Fruit fly (Drosophila melanogaster): ENCODE data around the gene CG5880.

The CG5880 gene

dm6 chr3R:27152129-27152968, 35.8 kb downstream of the CG5880 start (continued):
- peak; percentile 29 for TF ChIP-seq shn (GFP tag; optimal IDR thresholded peaks at IDR 0.05)
- peak; percentile 25; the same call in 1 of the 2 replicates for TF ChIP-seq Xrp1 (GFP tag; IDR thresholded peaks at IDR 0.05)
- no peak for TF ChIP-seq CG4282 (GFP tag; optimal IDR thresholded peaks at IDR 0.05)
- no peak for TF ChIP-seq Trl (optimal IDR thresholded peaks at IDR 0.05)
- TF ChIP-seq Trl (GFP tag; optimal IDR thresholded peaks at IDR 0.05): no peak
- peak; percentile 24 for TF ChIP-seq CG30403 (GFP tag; optimal IDR thresholded peaks at IDR 0.05)
- no peak for TF ChIP-seq CG3838 (GFP tag; optimal IDR thresholded peaks at IDR 0.05)
- TF ChIP-seq NC2β (GFP tag; optimal IDR thresholded peaks at IDR 0.05): no peak
- no peak for TF ChIP-seq Spps (tag; optimal IDR thresholded peaks at IDR 0.05)
- peak; percentile 21; the same call in 1 of the 2 replicates for TF ChIP-seq Drgx (GFP tag; IDR thresholded peaks at IDR 0.05)
- no peak for TF ChIP-seq CG7987 (GFP tag; optimal IDR thresholded peaks at IDR 0.05)
- TF ChIP-seq CG8290 (GFP tag; optimal IDR thresholded peaks at IDR 0.05): no peak
- peak in 1 of 2 experiments; percentile 61 for TF ChIP-seq CG8290 (tag; optimal IDR thresholded peaks at IDR 0.05)
- peak; percentile 4 for TF ChIP-seq zen (tag; optimal IDR thresholded peaks at IDR 0.05)
- no peak for TF ChIP-seq CG10543 (GFP tag; optimal IDR thresholded peaks at IDR 0.05)
- TF ChIP-seq CG6791 (GFP tag; IDR thresholded peaks at IDR 0.05; ENCODE audit: partially characterized antibody): no peak
- peak; percentile 54; the same call in 2 of the 3 replicates for TF ChIP-seq CG11695 (GFP tag; IDR thresholded peaks at IDR 0.05)
- no peak for TF ChIP-seq CG13894 (tag; optimal IDR thresholded peaks at IDR 0.05)
- TF ChIP-seq slp2 (GFP tag; optimal IDR thresholded peaks at IDR 0.05): no peak
- TF ChIP-seq vfl (GFP tag; optimal IDR thresholded peaks at IDR 0.05): no peak
- TF ChIP-seq Hand (GFP tag; optimal IDR thresholded peaks at IDR 0.05): no peak
- no peak for TF ChIP-seq wor (GFP tag; IDR thresholded peaks at IDR 0.05)
- peak; percentile 45 for TF ChIP-seq kah (GFP tag; optimal IDR thresholded peaks at IDR 0.05)
- TF ChIP-seq ems (GFP tag; optimal IDR thresholded peaks at IDR 0.05): no peak
- no peak for TF ChIP-seq CrebB (tag; optimal IDR thresholded peaks at IDR 0.05)
- TF ChIP-seq Hr39 (optimal IDR thresholded peaks at IDR 0.05): no peak
- no peak for TF ChIP-seq exex (tag; optimal IDR thresholded peaks at IDR 0.05)
- TF ChIP-seq CG7556 (GFP tag; optimal IDR thresholded peaks at IDR 0.05): peak; percentile 57
- no peak for TF ChIP-seq her (GFP tag; optimal IDR thresholded peaks at IDR 0.05)
- no peak for TF ChIP-seq Atf6 (GFP tag; IDR thresholded peaks at IDR 0.05)
- TF ChIP-seq Dek (tag; optimal IDR thresholded peaks at IDR 0.05): peak; percentile 16
- TF ChIP-seq Antp (GFP tag; optimal IDR thresholded peaks at IDR 0.05): no peak
- no peak for TF ChIP-seq gsb (GFP tag; IDR thresholded peaks at IDR 0.05)
- TF ChIP-seq scrt (GFP tag; optimal IDR thresholded peaks at IDR 0.05): no peak
- TF ChIP-seq CG7745 (tag; optimal IDR thresholded peaks at IDR 0.05): no peak
- peak; percentile 51; the same call in 1 of the 2 replicates for TF ChIP-seq sob (GFP tag; IDR thresholded peaks at IDR 0.05)
- no peak for TF ChIP-seq wdn (GFP tag; IDR thresholded peaks at IDR 0.05)
- no peak for TF ChIP-seq CG15073 (GFP tag; optimal IDR thresholded peaks at IDR 0.05)
- TF ChIP-seq CG7786 (GFP tag; optimal IDR thresholded peaks at IDR 0.05): peak; percentile 45
- TF ChIP-seq gfzf (GFP tag; optimal IDR thresholded peaks at IDR 0.05): no peak
- TF ChIP-seq seq (GFP tag; IDR thresholded peaks at IDR 0.05): no peak
- no peak for TF ChIP-seq CG3065 (GFP tag; optimal IDR thresholded peaks at IDR 0.05)
- TF ChIP-seq p53 (GFP tag; optimal IDR thresholded peaks at IDR 0.05): no peak
- peak; percentile 53 for TF ChIP-seq bcd (GFP tag; optimal IDR thresholded peaks at IDR 0.05)
- TF ChIP-seq CG10979 (tag; optimal IDR thresholded peaks at IDR 0.05): peak; percentile 40
- TF ChIP-seq CG32532 (GFP tag; IDR thresholded peaks at IDR 0.05): peak; percentile 50
- peak; percentile 43 for TF ChIP-seq CG9437 (GFP tag; optimal IDR thresholded peaks at IDR 0.05)
- TF ChIP-seq yki (optimal IDR thresholded peaks at IDR 0.05): no peak
- no peak for TF ChIP-seq CG11560 (tag; IDR thresholded peaks at IDR 0.05)
- 0 out of 2 replicates have a peak, but pooled peaks have one; percentile 13 for TF ChIP-seq danr (GFP tag; IDR thresholded peaks at IDR 0.05)
- no peak for TF ChIP-seq CG33213 (GFP tag; optimal IDR thresholded peaks at IDR 0.05)
- TF ChIP-seq fd102C (GFP tag; optimal IDR thresholded peaks at IDR 0.05): no peak

All from whole organism, embryonic.